Worm (Caenorhabditis elegans) whole organism, L4/young adult: ENCODE data around the gene pes-8.

ENCODE experiments used
- W03F9.2 ChIP-seq: fragments of 150-350 bp; optimal IDR thresholded peaks from 2 replicates; lab custom pipeline; 2014; ENCODE audit warnings: missing biosample characterization, missing genetic modification characterization
- him-1 ChIP-seq: sonication (generic microtip); optimal IDR thresholded peaks from 2 replicates; lab custom pipeline; 2016; ENCODE audit warnings: missing genotype, missing genetic modification reagents, missing genetic modification characterization, missing compliant biosample characterization

DNA sequence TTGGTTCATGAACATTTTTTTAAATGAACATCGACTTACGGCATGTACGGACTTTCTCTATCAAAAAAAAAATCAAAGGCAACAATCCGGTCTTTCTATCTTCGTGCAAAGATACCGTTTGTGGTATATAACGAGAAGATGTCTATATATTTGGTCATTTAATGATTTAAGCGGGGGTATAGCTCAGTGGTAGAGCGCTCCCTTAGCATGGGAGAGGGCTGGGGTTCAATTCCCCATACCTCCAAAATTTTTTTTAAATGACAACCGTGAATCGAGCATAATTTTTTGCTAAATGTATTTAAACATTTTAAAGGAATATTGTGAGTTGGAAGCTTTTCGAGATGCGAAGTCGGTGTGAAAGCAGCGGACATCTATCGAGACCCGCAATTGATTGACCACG, 12.9 kb upstream of the pes-8 start:
- no peak for TF ChIP-seq him-1 (tag; lab: Kevin White, UChicago)
- TF ChIP-seq W03F9.2 (tag; lab: Kevin White, UChicago), result no peak
